Worm (Caenorhabditis elegans): ENCODE measurements around the gene nlp-45.

nlp-45 gene

ce11 chrX:2341989-2342388 is 3.9 kb upstream of the nlp-45 start, which contains the start of gene nlp-22:
Gene nlp-22 (minus strand): TSS chrX:2342089.
- TF ChIP-seq ztf-29 (GFP tag; IDR thresholded peaks at IDR 0.05), result no peak
- TF ChIP-seq T22C8.4 (GFP tag; IDR thresholded peaks at IDR 0.05), result no peak
- TF ChIP-seq cog-1 (tag; optimal IDR thresholded peaks at IDR 0.05), result no peak
- no peak for TF ChIP-seq tab-1 (GFP tag; IDR thresholded peaks at IDR 0.05)
- TF ChIP-seq flt-1 (GFP tag; IDR thresholded peaks at IDR 0.05), result no peak
- no peak for TF ChIP-seq ref-1 (GFP tag; conservative IDR thresholded peaks at IDR 0.05)
- no peak for TF ChIP-seq ztf-23 (GFP tag; IDR thresholded peaks at IDR 0.05)
- no peak for TF ChIP-seq klf-2 (GFP tag; conservative IDR thresholded peaks at IDR 0.05)
- TF ChIP-seq med-1 (GFP tag; optimal IDR thresholded peaks at IDR 0.05; ENCODE audit: insufficient read depth), result no peak

- TF ChIP-seq tab-1 (GFP tag; IDR thresholded peaks at IDR 0.05) (no peak), ztf-23 (GFP tag; IDR thresholded peaks at IDR 0.05) (no peak), flt-1 (GFP tag; IDR thresholded peaks at IDR 0.05) (no peak), ztf-29 (GFP tag; IDR thresholded peaks at IDR 0.05) (no peak), cog-1 (tag; optimal IDR thresholded peaks at IDR 0.05) (no peak), klf-2 (GFP tag; conservative IDR thresholded peaks at IDR 0.05) (no peak), T22C8.4 (GFP tag; IDR thresholded peaks at IDR 0.05) (no peak), med-1 (GFP tag; optimal IDR thresholded peaks at IDR 0.05; ENCODE audit: insufficient read depth) (no peak)
Observed at ce11 chrX:2335384-2335783, 2.7 kb downstream of the nlp-45 start, which contains the start of gene T01B6.1. Gene T01B6.1 (plus strand): TSS chrX:2335684.

- no peak for TF ChIP-seq T22C8.4 (GFP tag; IDR thresholded peaks at IDR 0.05)
- TF ChIP-seq klf-2 (GFP tag; conservative IDR thresholded peaks at IDR 0.05), result 0 out of 2 replicates have a peak, but pooled peaks have one; percentile 24
- TF ChIP-seq cog-1 (tag; optimal IDR thresholded peaks at IDR 0.05), result no peak
- no peak for TF ChIP-seq ztf-23 (GFP tag; IDR thresholded peaks at IDR 0.05)
- TF ChIP-seq med-1 (GFP tag; optimal IDR thresholded peaks at IDR 0.05; ENCODE audit: insufficient read depth), result no peak
- no peak for TF ChIP-seq ref-1 (GFP tag; conservative IDR thresholded peaks at IDR 0.05)
- no peak for TF ChIP-seq flt-1 (GFP tag; IDR thresholded peaks at IDR 0.05)
- no peak for TF ChIP-seq tab-1 (GFP tag; IDR thresholded peaks at IDR 0.05)
- no peak for TF ChIP-seq ztf-29 (GFP tag; IDR thresholded peaks at IDR 0.05)
Observed at ce11 chrX:2330494-2330893, 7.6 kb downstream of the nlp-45 start.

- TF ChIP-seq tab-1 (GFP tag; IDR thresholded peaks at IDR 0.05), result no peak
- no peak for TF ChIP-seq med-1 (GFP tag; optimal IDR thresholded peaks at IDR 0.05; ENCODE audit: insufficient read depth)
- TF ChIP-seq ztf-23 (GFP tag; IDR thresholded peaks at IDR 0.05), result no peak
- TF ChIP-seq T22C8.4 (GFP tag; IDR thresholded peaks at IDR 0.05), result no peak
- peak; percentile 7 for TF ChIP-seq cog-1 (tag; optimal IDR thresholded peaks at IDR 0.05)
- no peak for TF ChIP-seq ztf-29 (GFP tag; IDR thresholded peaks at IDR 0.05)
Observed at ce11 chrX:2328873-2329272, 9.2 kb downstream of the nlp-45 start.

- TF ChIP-seq flt-1 (GFP tag; IDR thresholded peaks at IDR 0.05), result peak; percentile 68; the same call in 1 of the 2 replicates
- TF ChIP-seq med-1 (GFP tag; optimal IDR thresholded peaks at IDR 0.05; ENCODE audit: insufficient read depth), result no peak
- TF ChIP-seq tab-1 (GFP tag; IDR thresholded peaks at IDR 0.05), result peak; percentile 62; the same call in 1 of the 2 replicates
- TF ChIP-seq T22C8.4 (GFP tag; IDR thresholded peaks at IDR 0.05), result no peak
Observed at ce11 chrX:2321758-2322157, 16.4 kb downstream of the nlp-45 start.

- TF ChIP-seq med-1 (GFP tag; optimal IDR thresholded peaks at IDR 0.05; ENCODE audit: insufficient read depth), result no peak
Observed at ce11 chrX:2320539-2320938, 17.6 kb downstream of the nlp-45 start.

ce11 chrX:2319238-2319637 is 18.9 kb downstream of the nlp-45 start, which contains the start of gene aakg-4:
Gene aakg-4 (minus strand): TSS chrX:2319338.
- TF ChIP-seq cog-1 (tag; optimal IDR thresholded peaks at IDR 0.05), result no peak
- no peak for TF ChIP-seq T22C8.4 (GFP tag; IDR thresholded peaks at IDR 0.05)
- TF ChIP-seq ztf-23 (GFP tag; IDR thresholded peaks at IDR 0.05), result no peak
- no peak for TF ChIP-seq flt-1 (GFP tag; IDR thresholded peaks at IDR 0.05)
- TF ChIP-seq ztf-29 (GFP tag; IDR thresholded peaks at IDR 0.05), result no peak
- no peak for TF ChIP-seq ref-1 (GFP tag; conservative IDR thresholded peaks at IDR 0.05)
- TF ChIP-seq tab-1 (GFP tag; IDR thresholded peaks at IDR 0.05), result no peak
- no peak for TF ChIP-seq med-1 (GFP tag; optimal IDR thresholded peaks at IDR 0.05; ENCODE audit: insufficient read depth)
- no peak for TF ChIP-seq klf-2 (GFP tag; conservative IDR thresholded peaks at IDR 0.05)

- TF ChIP-seq klf-2 (GFP tag; conservative IDR thresholded peaks at IDR 0.05), result no peak
- TF ChIP-seq ztf-29 (GFP tag; IDR thresholded peaks at IDR 0.05), result no peak
- no peak for TF ChIP-seq flt-1 (GFP tag; IDR thresholded peaks at IDR 0.05)
- no peak for TF ChIP-seq cog-1 (tag; optimal IDR thresholded peaks at IDR 0.05)
- TF ChIP-seq ref-1 (GFP tag; conservative IDR thresholded peaks at IDR 0.05), result no peak
- no peak for TF ChIP-seq T22C8.4 (GFP tag; IDR thresholded peaks at IDR 0.05)
- no peak for TF ChIP-seq ztf-23 (GFP tag; IDR thresholded peaks at IDR 0.05)
- TF ChIP-seq tab-1 (GFP tag; IDR thresholded peaks at IDR 0.05), result no peak
- TF ChIP-seq med-1 (GFP tag; optimal IDR thresholded peaks at IDR 0.05; ENCODE audit: insufficient read depth), result no peak
Observed at ce11 chrX:2317480-2317879, 20.6 kb downstream of the nlp-45 start.

- no peak for TF ChIP-seq med-1 (GFP tag; optimal IDR thresholded peaks at IDR 0.05; ENCODE audit: insufficient read depth)
- no peak for TF ChIP-seq ref-1 (GFP tag; conservative IDR thresholded peaks at IDR 0.05)
- no peak for TF ChIP-seq klf-2 (GFP tag; conservative IDR thresholded peaks at IDR 0.05)
- no peak for TF ChIP-seq flt-1 (GFP tag; IDR thresholded peaks at IDR 0.05)
- no peak for TF ChIP-seq ztf-29 (GFP tag; IDR thresholded peaks at IDR 0.05)
- TF ChIP-seq ztf-23 (GFP tag; IDR thresholded peaks at IDR 0.05), result no peak
- no peak for TF ChIP-seq tab-1 (GFP tag; IDR thresholded peaks at IDR 0.05)
- TF ChIP-seq cog-1 (tag; optimal IDR thresholded peaks at IDR 0.05), result no peak
- TF ChIP-seq T22C8.4 (GFP tag; IDR thresholded peaks at IDR 0.05), result no peak
Observed at ce11 chrX:2316859-2317258, 21.3 kb downstream of the nlp-45 start.

ce11 chrX:2316205-2316604 is 21.9 kb downstream of the nlp-45 start:
- TF ChIP-seq ztf-29 (GFP tag; IDR thresholded peaks at IDR 0.05) (no peak), ztf-23 (GFP tag; IDR thresholded peaks at IDR 0.05) (no peak), T22C8.4 (GFP tag; IDR thresholded peaks at IDR 0.05) (no peak), flt-1 (GFP tag; IDR thresholded peaks at IDR 0.05) (no peak), ref-1 (GFP tag; conservative IDR thresholded peaks at IDR 0.05) (no peak), klf-2 (GFP tag; conservative IDR thresholded peaks at IDR 0.05) (no peak), tab-1 (GFP tag; IDR thresholded peaks at IDR 0.05) (no peak), med-1 (GFP tag; optimal IDR thresholded peaks at IDR 0.05; ENCODE audit: insufficient read depth) (no peak), cog-1 (tag; optimal IDR thresholded peaks at IDR 0.05) (no peak)

Data from whole organism, midembryonic.